Worm (Caenorhabditis elegans) whole organism, late embryonic: Measurements from ENCODE around the gene abu-6.

Source experiments
- C38D4.7 ChIP-seq: fragments of 200-800 bp; sonication (Bioruptor generic); optimal IDR thresholded peaks from 2 replicates; lab custom pipeline; 2018; ENCODE audit warnings: mild to moderate bottlenecking, missing genetic modification characterization, moderate library complexity, missing compliant biosample characterization
- F13H6.1 ChIP-seq: sonication (generic microtip); optimal IDR thresholded peaks from 2 replicates; lab custom pipeline; 2016; ENCODE audit warnings: missing genetic modification characterization, missing compliant biosample characterization
- ceh-9 ChIP-seq: sonication (generic microtip); optimal IDR thresholded peaks from 2 replicates; lab custom pipeline; 2016; ENCODE audit warnings: mild to moderate bottlenecking, missing genetic modification characterization, inconsistent platforms, missing compliant biosample characterization
- dve-1 ChIP-seq: sonication (generic microtip); optimal IDR thresholded peaks from 2 replicates; lab custom pipeline; 2017; ENCODE audit warnings: antibody characterized with exemption, mild to moderate bottlenecking, missing genetic modification characterization, missing compliant biosample characterization
- lin-11 ChIP-seq: fragments of 200-800 bp; sonication (Bioruptor generic); optimal IDR thresholded peaks from 2 replicates; lab custom pipeline; 2018; ENCODE audit warnings: mild to moderate bottlenecking, missing genetic modification characterization, missing compliant biosample characterization
- nfya-1 ChIP-seq: sonication (generic microtip); optimal IDR thresholded peaks from 2 replicates; lab custom pipeline; 2017; ENCODE audit warnings: missing genetic modification characterization, mild to moderate bottlenecking, missing compliant biosample characterization, antibody characterized with exemption, moderate library complexity
- pha-4 ChIP-seq: fragments of 150-350 bp; optimal IDR thresholded peaks from 2 replicates; lab custom pipeline; 2018; ENCODE audit warnings: missing biosample characterization, missing genetic modification reagents, missing genetic modification characterization
- pqm-1 ChIP-seq: sonication (generic microtip); optimal IDR thresholded peaks from 2 replicates; lab custom pipeline; 2016; ENCODE audit warnings: missing genetic modification characterization, missing compliant biosample characterization

- TF ChIP-seq dve-1 (tag; lab: Kevin White, UChicago): no peak
- TF ChIP-seq pha-4 (tag; lab: Kevin White, UChicago): no peak
- no peak for TF ChIP-seq C38D4.7
- no peak for TF ChIP-seq pqm-1 (tag; lab: Kevin White, UChicago)
- TF ChIP-seq F13H6.1: no peak
- no peak for TF ChIP-seq lin-11 (tag; lab: Kevin White, UChicago)
- no peak for TF ChIP-seq nfya-1 (tag; lab: Kevin White, UChicago)
- no peak for TF ChIP-seq ceh-9 (tag; lab: Kevin White, UChicago)
Observed at ce11 chrV:5204127-5204526, 42.4 kb upstream of the abu-6 start, which contains the start of gene ttc-37.
